Fruit fly (Drosophila melanogaster) whole organism, embryonic: Measurements from ENCODE around the gene aln.
A peak's percentile ranks its signal among the peaks of the same experiment; 100 is the strongest.

Experiments
- CG10209 ChIP-seq: fragments of 200-800 bp; sonication (Bioruptor generic); optimal IDR thresholded peaks from 3 replicates; lab custom pipeline; 2017; ENCODE audit warnings: missing biosample characterization, mild to moderate bottlenecking, missing genetic modification characterization, missing genetic modification reagents
- CG11560 ChIP-seq: fragments of 200-800 bp; sonication (Bioruptor generic); IDR thresholded peaks from 3 replicates; pipeline ENCODE4 v1.3.6; 2022; ENCODE audit warnings: missing biosample characterization, missing genetic modification characterization
- CG12219 ChIP-seq: fragments of 200-800 bp; sonication (Bioruptor generic); optimal IDR thresholded peaks from 3 replicates; lab custom pipeline; 2018; ENCODE audit warnings: missing biosample characterization, mild to moderate bottlenecking, missing genetic modification characterization
- CG12236 ChIP-seq: fragments of 200-800 bp; sonication (Bioruptor generic); optimal IDR thresholded peaks from 2 replicates; lab custom pipeline; 2016; ENCODE audit warnings: missing biosample characterization, missing genetic modification characterization
- CG12769 ChIP-seq: fragments of 200-800 bp; sonication (Bioruptor generic); optimal IDR thresholded peaks from 2 replicates; lab custom pipeline; 2019; ENCODE audit warnings: missing biosample characterization, mild to moderate bottlenecking, missing genetic modification characterization, moderate library complexity
- CG12942 ChIP-seq: fragments of 200-800 bp; sonication (Bioruptor generic); optimal IDR thresholded peaks from 3 replicates; lab custom pipeline; 2016; ENCODE audit warnings: missing biosample characterization, missing genetic modification characterization
- CG13287 ChIP-seq: fragments of 200-800 bp; sonication (Bioruptor generic); IDR thresholded peaks from 2 replicates; pipeline ENCODE4 v1.3.6; 2022; ENCODE audit warnings: missing biosample characterization, missing genetic modification characterization; ENCODE audit not compliant: partially characterized antibody
- CG1602 ChIP-seq: fragments of 200-800 bp; sonication (Bioruptor generic); optimal IDR thresholded peaks from 3 replicates; lab custom pipeline; 2016; ENCODE audit warnings: missing biosample characterization, missing genetic modification characterization
- CG2120 ChIP-seq: fragments of 200-800 bp; sonication (Bioruptor generic); optimal IDR thresholded peaks from 3 replicates; lab custom pipeline; 2016; ENCODE audit warnings: missing biosample characterization, missing genetic modification characterization
- CG2875 ChIP-seq: fragments of 200-800 bp; sonication (Bioruptor generic); optimal IDR thresholded peaks from 2 replicates; lab custom pipeline; 2017; ENCODE audit warnings: missing biosample characterization, mild to moderate bottlenecking, missing genetic modification characterization, missing genetic modification reagents
- CG33557 ChIP-seq: fragments of 200-800 bp; sonication (Bioruptor generic); optimal IDR thresholded peaks from 2 replicates; lab custom pipeline; 2019; ENCODE audit warnings: missing biosample characterization, mild to moderate bottlenecking, missing genetic modification characterization, moderate library complexity
- CG4707 ChIP-seq: fragments of 200-800 bp; sonication (Bioruptor generic); optimal IDR thresholded peaks from 2 replicates; lab custom pipeline; 2018; ENCODE audit warnings: missing biosample characterization, mild to moderate bottlenecking, missing genetic modification characterization, moderate library complexity
- CG7372 ChIP-seq: fragments of 200-800 bp; sonication (Bioruptor generic); IDR thresholded peaks from 2 replicates; pipeline ENCODE4 v1.3.6; 2022; ENCODE audit warnings: missing biosample characterization, missing genetic modification characterization
- CG7556 ChIP-seq: fragments of 200-800 bp; sonication (Bioruptor generic); optimal IDR thresholded peaks from 2 replicates; lab custom pipeline; 2017; ENCODE audit warnings: missing biosample characterization, mild to moderate bottlenecking, missing genetic modification characterization
- CG9727 ChIP-seq: fragments of 200-800 bp; sonication (Bioruptor generic); optimal IDR thresholded peaks from 3 replicates; lab custom pipeline; 2017; ENCODE audit warnings: missing biosample characterization, mild to moderate bottlenecking, missing genetic modification characterization
- D ChIP-seq, 2 experiments: fragments of 200-800 bp in 1 of 2; fragments of >200 bp in 1 of 2; sonication (Bioruptor generic) in 1 of 2; optimal IDR thresholded peaks; 2 replicates in 1 of 2; 3 replicates in 1 of 2; lab custom pipeline; 2017; ENCODE audit warnings: mild to moderate bottlenecking in 1 of 2, missing biosample characterization in 1 of 2, missing genetic modification characterization in 1 of 2, missing genetic modification reagents in 1 of 2
- Dfd ChIP-seq, 2 experiments: fragments of >200 bp; optimal IDR thresholded peaks; 2 replicates each; lab custom pipeline; 2017; ENCODE audit warnings: missing biosample characterization in 2 of 2, missing genetic modification characterization in 2 of 2
- Drgx ChIP-seq: fragments of 200-800 bp; sonication (Bioruptor generic); IDR thresholded peaks from 2 replicates; pipeline ENCODE4 v1.3.6; 2022; ENCODE audit warnings: missing biosample characterization, missing genetic modification characterization
- Elba2 ChIP-seq: fragments of 200-800 bp; sonication (Bioruptor generic); optimal IDR thresholded peaks from 3 replicates; lab custom pipeline; 2016; ENCODE audit warnings: missing biosample characterization, missing genetic modification characterization
- H2.0 ChIP-seq: fragments of 200-800 bp; sonication (Bioruptor generic); IDR thresholded peaks from 2 replicates; pipeline ENCODE4 v1.3.6; 2022; ENCODE audit warnings: missing biosample characterization, missing genetic modification characterization
- HHEX ChIP-seq: fragments of 200-800 bp; sonication (Bioruptor generic); optimal IDR thresholded peaks from 3 replicates; lab custom pipeline; 2017; ENCODE audit warnings: missing biosample characterization, mild to moderate bottlenecking, missing genetic modification characterization, missing genetic modification reagents
- Jarid2 ChIP-seq: fragments of 200-800 bp; sonication (Bioruptor generic); optimal IDR thresholded peaks from 3 replicates; lab custom pipeline; 2017; ENCODE audit warnings: mild to moderate bottlenecking, missing biosample characterization, missing genetic modification reagents, missing genetic modification characterization
- Lpt ChIP-seq: fragments of >200 bp; optimal IDR thresholded peaks from 2 replicates; lab custom pipeline; 2018; ENCODE audit warnings: missing biosample characterization, missing genetic modification characterization
- Pdp1 ChIP-seq, 2 experiments: fragments of 200-800 bp; sonication (Bioruptor generic); optimal IDR thresholded peaks; 3 replicates each; lab custom pipeline; 2016; ENCODE audit warnings: missing biosample characterization in 2 of 2, missing genetic modification characterization in 2 of 2, mild to moderate bottlenecking in 1 of 2, moderate library complexity in 1 of 2
- Sox102F ChIP-seq: fragments of 200-800 bp; sonication (Bioruptor generic); optimal IDR thresholded peaks from 2 replicates; lab custom pipeline; 2018; ENCODE audit warnings: missing biosample characterization, mild to moderate bottlenecking, missing genetic modification characterization, moderate library complexity
- YL-1 ChIP-seq: fragments of 200-800 bp; sonication (Bioruptor generic); optimal IDR thresholded peaks from 3 replicates; lab custom pipeline; 2017; ENCODE audit warnings: missing biosample characterization, mild to moderate bottlenecking, missing genetic modification characterization
- ato ChIP-seq: fragments of 200-800 bp; sonication (Bioruptor generic); IDR thresholded peaks from 2 replicates; pipeline ENCODE4 v1.3.6; 2022; ENCODE audit warnings: missing biosample characterization, missing genetic modification characterization; ENCODE audit not compliant: partially characterized antibody
- bigmax ChIP-seq: fragments of 200-800 bp; sonication (Bioruptor generic); optimal IDR thresholded peaks from 2 replicates; lab custom pipeline; 2018; ENCODE audit warnings: missing biosample characterization, mild to moderate bottlenecking, missing genetic modification characterization
- cas ChIP-seq: fragments of 200-800 bp; sonication (Bioruptor generic); IDR thresholded peaks from 2 replicates; pipeline ENCODE4 v1.3.6; 2022; ENCODE audit warnings: missing biosample characterization, missing genetic modification characterization
- chm ChIP-seq: fragments of 200-800 bp; sonication (Bioruptor generic); IDR thresholded peaks from 2 replicates; pipeline ENCODE4 v1.3.6; 2022; ENCODE audit warnings: missing biosample characterization, missing genetic modification characterization
- da ChIP-seq: fragments of 200-800 bp; sonication (Bioruptor generic); optimal IDR thresholded peaks from 2 replicates; lab custom pipeline; 2016; ENCODE audit warnings: missing biosample characterization, missing genetic modification characterization
- dpn ChIP-seq, 2 experiments: fragments of 200-800 bp; sonication (Bioruptor generic); optimal IDR thresholded peaks; 3 replicates each; lab custom pipeline; 2016; ENCODE audit warnings: missing biosample characterization in 2 of 2, missing genetic modification characterization in 2 of 2
- exex ChIP-seq: fragments of 200-800 bp; sonication (Bioruptor generic); optimal IDR thresholded peaks from 4 replicates; lab custom pipeline; 2018; ENCODE audit warnings: missing biosample characterization, mild to moderate bottlenecking, missing genetic modification characterization, moderate library complexity
- gem ChIP-seq: fragments of 200-800 bp; sonication (Bioruptor generic); optimal IDR thresholded peaks from 2 replicates; lab custom pipeline; 2019; ENCODE audit warnings: missing biosample characterization, mild to moderate bottlenecking, missing genetic modification characterization, moderate library complexity
- ham ChIP-seq: fragments of 200-800 bp; sonication (Bioruptor generic); IDR thresholded peaks from 2 replicates; pipeline ENCODE4 v1.3.6; 2022; ENCODE audit warnings: missing biosample characterization, missing genetic modification characterization
- hb ChIP-seq: fragments of 200-800 bp; sonication (Bioruptor generic); IDR thresholded peaks from 3 replicates; pipeline ENCODE4 v1.3.6; 2022; ENCODE audit warnings: missing biosample characterization, missing genetic modification characterization; ENCODE audit not compliant: partially characterized antibody
- lbe ChIP-seq: fragments of 200-800 bp; sonication (Bioruptor generic); optimal IDR thresholded peaks from 2 replicates; lab custom pipeline; 2016; ENCODE audit warnings: missing biosample characterization, mild to moderate bottlenecking, missing genetic modification characterization
- luna ChIP-seq: fragments of 200-800 bp; sonication (Bioruptor generic); optimal IDR thresholded peaks from 2 replicates; lab custom pipeline; 2016; ENCODE audit warnings: missing biosample characterization, missing genetic modification characterization
- nau ChIP-seq: fragments of 200-800 bp; sonication (Bioruptor generic); optimal IDR thresholded peaks from 3 replicates; lab custom pipeline; 2017; ENCODE audit warnings: missing biosample characterization, mild to moderate bottlenecking, missing genetic modification characterization, missing genetic modification reagents
- nerfin-1 ChIP-seq: fragments of 200-800 bp; sonication (Bioruptor generic); optimal IDR thresholded peaks from 3 replicates; lab custom pipeline; 2019; ENCODE audit warnings: missing biosample characterization, mild to moderate bottlenecking, missing genetic modification characterization, moderate library complexity
- pita ChIP-seq: fragments of 200-800 bp; sonication (Bioruptor generic); optimal IDR thresholded peaks from 2 replicates; lab custom pipeline; 2017; ENCODE audit warnings: missing biosample characterization, mild to moderate bottlenecking, missing genetic modification characterization
- pzg ChIP-seq: fragments of 200-800 bp; sonication (Bioruptor generic); optimal IDR thresholded peaks from 3 replicates; lab custom pipeline; 2018; ENCODE audit warnings: missing biosample characterization, mild to moderate bottlenecking, missing genetic modification characterization, moderate library complexity
- ranshi ChIP-seq: fragments of 200-800 bp; sonication (Bioruptor generic); IDR thresholded peaks from 2 replicates; pipeline ENCODE4 v1.3.6; 2022; ENCODE audit warnings: missing biosample characterization, missing genetic modification characterization
- sqz ChIP-seq: fragments of 200-800 bp; sonication (Bioruptor generic); optimal IDR thresholded peaks from 3 replicates; lab custom pipeline; 2018; ENCODE audit warnings: missing biosample characterization, mild to moderate bottlenecking, missing genetic modification characterization
- stwl ChIP-seq: fragments of 200-800 bp; sonication (Bioruptor generic); optimal IDR thresholded peaks from 3 replicates; lab custom pipeline; 2018; ENCODE audit warnings: missing biosample characterization, mild to moderate bottlenecking, missing genetic modification characterization, moderate library complexity
- yki ChIP-seq: fragments of >200 bp; optimal IDR thresholded peaks from 3 replicates; lab custom pipeline; 2018
- zfh1 ChIP-seq: fragments of 200-800 bp; sonication (Bioruptor generic); IDR thresholded peaks from 3 replicates; pipeline ENCODE4 v1.3.6; 2022; ENCODE audit warnings: missing biosample characterization, missing genetic modification characterization

aln gene

DNA sequence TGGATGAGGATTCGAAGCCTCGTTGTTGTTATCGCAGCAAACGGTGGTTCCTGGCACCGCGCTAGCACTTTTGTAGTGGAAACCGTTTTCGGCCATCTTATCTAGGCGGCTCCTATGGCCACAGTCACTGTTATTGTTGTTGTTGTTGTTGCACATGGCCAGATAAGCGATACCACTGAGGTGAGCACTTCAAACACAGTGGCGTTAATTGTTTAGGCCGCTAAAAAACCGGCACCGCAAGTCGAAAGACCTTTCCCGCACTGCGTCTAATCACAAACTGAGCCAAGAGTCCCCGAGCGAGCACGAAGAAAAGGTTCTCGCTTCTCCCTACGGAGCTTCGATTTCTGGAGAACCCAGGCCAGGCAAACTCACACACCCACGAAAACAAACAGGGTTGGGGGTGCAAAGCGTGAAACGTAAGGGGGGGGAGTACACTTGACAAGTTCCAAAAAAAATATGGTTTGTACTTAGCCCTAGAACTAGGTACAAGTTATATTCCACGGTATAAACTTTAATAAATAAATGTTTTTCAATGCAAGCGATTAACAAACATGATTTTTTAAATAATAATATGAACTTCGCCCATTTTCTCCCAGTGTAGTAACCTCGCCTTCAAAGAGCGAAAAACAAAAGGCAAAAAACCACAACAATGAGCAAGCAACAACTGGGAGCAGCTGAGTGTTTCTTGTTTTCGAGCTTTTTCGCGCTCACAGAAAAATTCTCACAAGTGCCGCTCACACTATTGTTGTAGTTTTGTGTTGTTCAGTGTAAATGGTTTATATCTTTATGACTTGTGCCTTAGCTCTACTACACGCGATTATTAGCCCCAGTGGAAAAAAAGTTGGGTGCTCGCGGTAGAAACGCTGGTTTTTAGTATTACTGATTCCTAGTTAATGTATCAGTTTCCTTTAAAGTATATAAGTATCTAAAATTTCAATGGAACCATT is 14.0 kb downstream of the aln start (continued):
- TF ChIP-seq CG12236 (GFP tag; lab: Kevin White, UChicago) = no peak
- peak; percentile 82 for TF ChIP-seq CG12769 (tag; lab: Kevin White, UChicago)
- TF ChIP-seq stwl (tag; lab: Kevin White, UChicago) = no peak
- peak; percentile 51 for TF ChIP-seq CG12942
- peak; percentile 10 for TF ChIP-seq YL-1 (GFP tag; lab: Kevin White, UChicago)
- TF ChIP-seq pzg (GFP tag; lab: Kevin White, UChicago) = peak; percentile 8
- peak; percentile 74 for TF ChIP-seq CG1602 (GFP tag; lab: Kevin White, UChicago)
- TF ChIP-seq nerfin-1 (tag; lab: Kevin White, UChicago) = peak; percentile 40
- peak; percentile 69 for TF ChIP-seq ranshi
- peak; percentile 78 for TF ChIP-seq sqz (GFP tag; lab: Kevin White, UChicago)
- peak; percentile 28; the same call in 1 of the 2 replicates for TF ChIP-seq ham (GFP tag; lab: Robert Waterston, UW)
- TF ChIP-seq CG10209 = peak; percentile 86
- peak; percentile 55 for TF ChIP-seq CG2875 (GFP tag; lab: Kevin White, UChicago)
- no peak for TF ChIP-seq D (optimal IDR thresholded peaks at IDR 0.05; lab: Kevin White, UChicago)
- peak; percentile 65 for TF ChIP-seq D (GFP tag; optimal IDR thresholded peaks at IDR 0.05; lab: Kevin White, UChicago)
- TF ChIP-seq CG9727 = peak; percentile 58
- TF ChIP-seq luna (GFP tag; lab: Kevin White, UChicago) = peak; percentile 20
- TF ChIP-seq ato (GFP tag; lab: Robert Waterston, UW) = no peak
- no peak for TF ChIP-seq yki
- TF ChIP-seq dpn (GFP tag; optimal IDR thresholded peaks at IDR 0.05; lab: Kevin White, UChicago) = peak; percentile 84 to 88
- peak; percentile 77 for TF ChIP-seq CG7372 (GFP tag; lab: Robert Waterston, UW)
- TF ChIP-seq CG2120 (GFP tag; lab: Kevin White, UChicago) = peak; percentile 90
- no peak for TF ChIP-seq Elba2
- TF ChIP-seq CG7556 = peak; percentile 77
- TF ChIP-seq hb = no peak
- peak; percentile 37 for TF ChIP-seq lbe (GFP tag; lab: Kevin White, UChicago)
- peak; percentile 63 for TF ChIP-seq HHEX
- no peak for TF ChIP-seq pita (GFP tag; lab: Kevin White, UChicago)
- peak; percentile 28 for TF ChIP-seq nau
- TF ChIP-seq CG33557 (GFP tag; lab: Kevin White, UChicago) = no peak
- TF ChIP-seq Lpt (GFP tag; lab: Kevin White, UChicago) = no peak
- TF ChIP-seq bigmax (GFP tag; lab: Kevin White, UChicago) = no peak
- TF ChIP-seq cas = peak; percentile 74
- TF ChIP-seq CG13287 (GFP tag; lab: Robert Waterston, UW) = no peak
- peak; percentile 71 for TF ChIP-seq zfh1 (GFP tag; lab: Robert Waterston, UW)
- TF ChIP-seq Sox102F (GFP tag; lab: Kevin White, UChicago) = peak; percentile 82
- no peak for TF ChIP-seq CG4707
- peak; percentile 78 for TF ChIP-seq CG12219 (GFP tag; lab: Kevin White, UChicago)
- peak; percentile 83 for TF ChIP-seq Drgx (GFP tag; lab: Robert Waterston, UW)
- TF ChIP-seq da (GFP tag; lab: Kevin White, UChicago) = no peak
- TF ChIP-seq Pdp1 (GFP tag; optimal IDR thresholded peaks at IDR 0.05; lab: Kevin White, UChicago) = peak; percentile 54 to 64
- peak; percentile 65 for TF ChIP-seq Jarid2
- no peak for TF ChIP-seq Dfd (GFP tag; optimal IDR thresholded peaks at IDR 0.05; lab: Kevin White, UChicago)
- peak; percentile 48; the same call in 1 of the 2 replicates for TF ChIP-seq chm (GFP tag; lab: Robert Waterston, UW)
- TF ChIP-seq exex (tag; lab: Kevin White, UChicago) = peak; percentile 73
- TF ChIP-seq CG11560 (tag; lab: Robert Waterston, UW) = peak; percentile 78
- peak; percentile 88 for TF ChIP-seq H2.0 (GFP tag; lab: Robert Waterston, UW)
- TF ChIP-seq gem (tag; lab: Kevin White, UChicago) = peak; percentile 85
